Fruit fly (Drosophila melanogaster): ENCODE data around the gene Vha13.
A peak's percentile ranks its signal among the peaks of the same experiment; 100 is the strongest.

Gene Vha13

dm6 chr3R:19623606-19624005 is 20.6 kb downstream of the Vha13 start (continued):
- peak; percentile 37 for TF ChIP-seq tin (GFP tag; optimal IDR thresholded peaks at IDR 0.05)
- no peak for TF ChIP-seq h (optimal IDR thresholded peaks at IDR 0.05)
- TF ChIP-seq pb (GFP tag; optimal IDR thresholded peaks at IDR 0.05) = peak; percentile 54
- no peak for TF ChIP-seq Gsc (GFP tag; IDR thresholded peaks at IDR 0.05)
- TF ChIP-seq ems (GFP tag; optimal IDR thresholded peaks at IDR 0.05) = peak; percentile 61
- TF ChIP-seq sd (tag; optimal IDR thresholded peaks at IDR 0.05) = no peak
- no peak for TF ChIP-seq grn (GFP tag; optimal IDR thresholded peaks at IDR 0.05)
- no peak for TF ChIP-seq CG42726 (GFP tag; IDR thresholded peaks at IDR 0.05; ENCODE audit: partially characterized antibody)
- TF ChIP-seq D19A (tag; optimal IDR thresholded peaks at IDR 0.05) = peak; percentile 39
- TF ChIP-seq kni (GFP tag; optimal IDR thresholded peaks at IDR 0.05) = no peak
- peak; percentile 36 for TF ChIP-seq PHDP (tag; optimal IDR thresholded peaks at IDR 0.05)
- 0 out of 2 replicates have a peak, but pooled peaks have one; percentile 31 for TF ChIP-seq danr (GFP tag; IDR thresholded peaks at IDR 0.05)
- TF ChIP-seq Ptx1 (GFP tag; IDR thresholded peaks at IDR 0.05) = peak; percentile 63
- no peak for TF ChIP-seq fd3F (GFP tag; optimal IDR thresholded peaks at IDR 0.05)
- no peak for TF ChIP-seq p53 (GFP tag; optimal IDR thresholded peaks at IDR 0.05)
- TF ChIP-seq NC2β (GFP tag; optimal IDR thresholded peaks at IDR 0.05) = no peak
- TF ChIP-seq CG9437 (GFP tag; optimal IDR thresholded peaks at IDR 0.05) = peak; percentile 26
- TF ChIP-seq CG11247 (GFP tag; IDR thresholded peaks at IDR 0.05) = no peak
- peak in 1 of 2 experiments; percentile 61 for TF ChIP-seq Hr51 (GFP tag; optimal IDR thresholded peaks at IDR 0.05)
- TF ChIP-seq CG3995 (GFP tag; optimal IDR thresholded peaks at IDR 0.05) = no peak
- TF ChIP-seq klu (GFP tag; IDR thresholded peaks at IDR 0.05) = no peak
- TF ChIP-seq CG3838 (GFP tag; optimal IDR thresholded peaks at IDR 0.05) = no peak
- peak; percentile 39 for TF ChIP-seq CG15514 (GFP tag; optimal IDR thresholded peaks at IDR 0.05)
- peak; percentile 30; the same call in 1 of the 2 replicates for TF ChIP-seq Taf1 (GFP tag; IDR thresholded peaks at IDR 0.05)
- TF ChIP-seq Nf-YC (tag; optimal IDR thresholded peaks at IDR 0.05) = no peak
- no peak for TF ChIP-seq CG4360 (GFP tag; IDR thresholded peaks at IDR 0.05)
- TF ChIP-seq fd96Cb (tag; optimal IDR thresholded peaks at IDR 0.05) = peak; percentile 62
- no peak for TF ChIP-seq gcm (GFP tag; optimal IDR thresholded peaks at IDR 0.05)
- peak; percentile 15 for TF ChIP-seq NfI (GFP tag; optimal IDR thresholded peaks at IDR 0.05)
- peak; percentile 48 for TF ChIP-seq CG2875 (GFP tag; optimal IDR thresholded peaks at IDR 0.05)
- TF ChIP-seq CG10147 (GFP tag; optimal IDR thresholded peaks at IDR 0.05) = no peak
- no peak for TF ChIP-seq CG33557 (GFP tag; optimal IDR thresholded peaks at IDR 0.05)
- TF ChIP-seq NFAT (GFP tag; IDR thresholded peaks at IDR 0.05) = peak; percentile 59; the same call in 1 of the 2 replicates
- TF ChIP-seq Dfd (GFP tag; optimal IDR thresholded peaks at IDR 0.05) = no peak
- TF ChIP-seq CG11696 (GFP tag; IDR thresholded peaks at IDR 0.05) = 0 out of 2 replicates have a peak, but pooled peaks have one; percentile 49
- TF ChIP-seq CG10543 (GFP tag; optimal IDR thresholded peaks at IDR 0.05) = no peak
- no peak for TF ChIP-seq Hr39 (optimal IDR thresholded peaks at IDR 0.05)
- TF ChIP-seq unpg (GFP tag; optimal IDR thresholded peaks at IDR 0.05) = peak; percentile 68
- TF ChIP-seq pum (GFP tag; optimal IDR thresholded peaks at IDR 0.05) = peak; percentile 44
- TF ChIP-seq TFAM (GFP tag; optimal IDR thresholded peaks at IDR 0.05) = no peak
- TF ChIP-seq CG14441 (GFP tag; IDR thresholded peaks at IDR 0.05) = peak; percentile 67
- no peak for TF ChIP-seq CG13894 (tag; optimal IDR thresholded peaks at IDR 0.05)
- no peak for TF ChIP-seq CG12299 (tag; optimal IDR thresholded peaks at IDR 0.05)
- TF ChIP-seq CG15696 (tag; optimal IDR thresholded peaks at IDR 0.05) = no peak
- no peak for TF ChIP-seq CG11560 (tag; IDR thresholded peaks at IDR 0.05)
- TF ChIP-seq crc (GFP tag; optimal IDR thresholded peaks at IDR 0.05) = peak; percentile 13
- TF ChIP-seq CG8290 (GFP tag; optimal IDR thresholded peaks at IDR 0.05) = no peak
- no peak for TF ChIP-seq CG8290 (tag; optimal IDR thresholded peaks at IDR 0.05)
- TF ChIP-seq sisA (GFP tag; IDR thresholded peaks at IDR 0.05) = peak; percentile 74
- peak; percentile 54; the same call in 1 of the 2 replicates for TF ChIP-seq CG9932 (GFP tag; IDR thresholded peaks at IDR 0.05)
- peak; percentile 59 for TF ChIP-seq repo (GFP tag; optimal IDR thresholded peaks at IDR 0.05)
- 0 out of 2 replicates have a peak, but pooled peaks have one; percentile 37 for TF ChIP-seq CG17612 (GFP tag; IDR thresholded peaks at IDR 0.05)
